Worm (Caenorhabditis elegans) whole organism, L1 larva: Measurements from ENCODE around the gene C09E8.6.
A peak's percentile ranks its signal among the peaks of the same experiment; 100 is the strongest.

Experiments used
- C04F5.9 ChIP-seq: sonication (generic microtip); optimal IDR thresholded peaks from 2 replicates; lab custom pipeline; 2016; ENCODE audit warnings: missing genetic modification characterization, missing compliant biosample characterization
- C34B4.2 ChIP-seq: sonication (generic microtip); optimal IDR thresholded peaks from 2 replicates; lab custom pipeline; 2017; ENCODE audit warnings: mild to moderate bottlenecking, missing genetic modification characterization, missing compliant biosample characterization
- blmp-1 ChIP-seq: fragments of 150-350 bp; optimal IDR thresholded peaks from 2 replicates; lab custom pipeline; 2014; ENCODE audit warnings: missing biosample characterization, missing genetic modification characterization
- ceh-82 ChIP-seq, 3 experiments: fragments of 150-350 bp in 1 of 3; sonication (generic microtip) in 2 of 3; optimal IDR thresholded peaks; 2 replicates each; lab custom pipeline; 2014 to 2017; ENCODE audit warnings: missing biosample characterization in 3 of 3, missing genetic modification characterization in 3 of 3
- ceh-90 ChIP-seq: sonication (generic microtip); optimal IDR thresholded peaks from 2 replicates; lab custom pipeline; 2016; ENCODE audit warnings: missing genetic modification characterization, missing compliant biosample characterization
- dpl-1 ChIP-seq, 3 experiments: fragments of 150-350 bp in 2 of 3; sonication (generic microtip) in 1 of 3; optimal IDR thresholded peaks; 2 replicates each; lab custom pipeline; 2014 to 2017; ENCODE audit warnings: missing biosample characterization in 3 of 3, missing genetic modification characterization in 3 of 3, missing genetic modification reagents in 3 of 3
- dsc-1 ChIP-seq: sonication (generic microtip); optimal IDR thresholded peaks from 2 replicates; lab custom pipeline; 2016; ENCODE audit warnings: mild to moderate bottlenecking, missing genetic modification characterization, missing compliant biosample characterization
- efl-1 ChIP-seq, 4 experiments: fragments of 150-350 bp; optimal IDR thresholded peaks in 3 of 4; peaks in 1 of 4; 1 replicate in 1 of 4; 2 replicates in 3 of 4; lab custom pipeline; 2014; ENCODE audit warnings: missing biosample characterization in 2 of 4, missing genetic modification characterization in 2 of 4, missing genetic modification reagents in 2 of 4
- elt-3 ChIP-seq, 6 experiments: fragments of 150-350 bp in 1 of 6; sonication (generic microtip); optimal IDR thresholded peaks; 2 replicates each; lab custom pipeline; 2017 to 2018; ENCODE audit warnings: missing biosample characterization in 6 of 6, missing genetic modification characterization in 6 of 6, inconsistent platforms in 1 of 6
- fkh-4 ChIP-seq: sonication (generic microtip); optimal IDR thresholded peaks from 2 replicates; lab custom pipeline; 2016; ENCODE audit warnings: missing compliant biosample characterization, missing genetic modification characterization, borderline replicate concordance
- fos-1 ChIP-seq: fragments of 150-350 bp; optimal IDR thresholded peaks from 2 replicates; lab custom pipeline; 2014; ENCODE audit warnings: missing biosample characterization, missing genetic modification characterization
- hlh-17 ChIP-seq: fragments of 200-800 bp; sonication (Bioruptor generic); optimal IDR thresholded peaks from 2 replicates; lab custom pipeline; 2018; ENCODE audit warnings: missing genetic modification characterization, mild to moderate bottlenecking, missing compliant biosample characterization, moderate library complexity, borderline replicate concordance
- irx-1 ChIP-seq: sonication (generic microtip); optimal IDR thresholded peaks from 2 replicates; lab custom pipeline; 2016; ENCODE audit warnings: missing genetic modification characterization, missing compliant biosample characterization
- lin-14 ChIP-seq: fragments of 200-800 bp; sonication (Bioruptor generic); optimal IDR thresholded peaks from 2 replicates; lab custom pipeline; 2018; ENCODE audit warnings: mild to moderate bottlenecking, missing genetic modification characterization, moderate library complexity, missing compliant biosample characterization
- lin-35 ChIP-seq, 2 experiments: fragments of 150-350 bp; optimal IDR thresholded peaks; 2 replicates each; lab custom pipeline; 2014; ENCODE audit warnings: missing biosample characterization in 2 of 2, missing genetic modification characterization in 2 of 2, missing genetic modification reagents in 2 of 2
- lin-39 ChIP-seq: fragments of 150-350 bp; optimal IDR thresholded peaks from 2 replicates; lab custom pipeline; 2014; ENCODE audit warnings: missing biosample characterization, missing genetic modification reagents, missing genetic modification characterization
- lsy-2 ChIP-seq, 2 experiments: fragments of 150-350 bp; optimal IDR thresholded peaks; 2 replicates each; lab custom pipeline; 2014; ENCODE audit warnings: missing biosample characterization in 2 of 2, missing genetic modification characterization in 2 of 2
- mab-9 ChIP-seq: fragments of 200-800 bp; sonication (Bioruptor generic); IDR thresholded peaks from 2 replicates; pipeline ENCODE4 v1.3.6; 2022; ENCODE audit warnings: missing genetic modification reagents, missing genetic modification characterization, missing compliant biosample characterization
- nhr-47 ChIP-seq: sonication (generic microtip); optimal IDR thresholded peaks from 2 replicates; lab custom pipeline; 2016; ENCODE audit warnings: mild to moderate bottlenecking, missing genetic modification characterization, moderate library complexity, missing compliant biosample characterization
- nhr-76 ChIP-seq: sonication (generic microtip); optimal IDR thresholded peaks from 2 replicates; lab custom pipeline; 2017; ENCODE audit warnings: missing biosample characterization, missing genetic modification characterization
- nhr-85 ChIP-seq: sonication (generic microtip); peaks from one replicate; lab custom pipeline; 2016; ENCODE audit warnings: missing genetic modification characterization, inconsistent platforms, missing compliant biosample characterization
- skn-1 ChIP-seq: fragments of 150-350 bp; optimal IDR thresholded peaks from 2 replicates; lab custom pipeline; 2014; ENCODE audit warnings: missing biosample characterization, missing genetic modification characterization
- snpc-4 ChIP-seq: fragments of 150-350 bp; optimal IDR thresholded peaks from 2 replicates; lab custom pipeline; 2014; ENCODE audit warnings: missing biosample characterization, missing genetic modification characterization
- snu-23 ChIP-seq: sonication (generic microtip); optimal IDR thresholded peaks from 2 replicates; lab custom pipeline; 2016; ENCODE audit warnings: missing genetic modification characterization, missing compliant biosample characterization
- swsn-7 ChIP-seq: sonication (generic microtip); optimal IDR thresholded peaks from 2 replicates; lab custom pipeline; 2016; ENCODE audit warnings: missing genetic modification characterization, missing compliant biosample characterization
- tbx-2 ChIP-seq: sonication (generic microtip); optimal IDR thresholded peaks from 2 replicates; lab custom pipeline; 2016; ENCODE audit warnings: missing genetic modification characterization, missing compliant biosample characterization
- unc-30 ChIP-seq: sonication (generic microtip); optimal IDR thresholded peaks from 2 replicates; lab custom pipeline; 2017; ENCODE audit warnings: missing biosample characterization, missing genetic modification characterization
- unc-98 ChIP-seq: fragments of 200-800 bp; sonication (Bioruptor generic); IDR thresholded peaks from 2 replicates; pipeline ENCODE4 v1.3.6; 2022; ENCODE audit warnings: missing genetic modification characterization, missing compliant biosample characterization

C09E8.6 gene

ce11 chrII:549501-549900, 6.8 kb upstream of the C09E8.6 start:
- TF ChIP-seq efl-1 (optimal IDR thresholded peaks at IDR 0.05; lab: Kevin White, UChicago) (no peak), efl-1 (GFP tag; optimal IDR thresholded peaks at IDR 0.05 in 1 of 2; lab: Kevin White, UChicago) (peak in 1 of 2 experiments; percentile 77), ceh-82 (tag; optimal IDR thresholded peaks at IDR 0.05; lab: Kevin White, UChicago) (no peak)

DNA sequence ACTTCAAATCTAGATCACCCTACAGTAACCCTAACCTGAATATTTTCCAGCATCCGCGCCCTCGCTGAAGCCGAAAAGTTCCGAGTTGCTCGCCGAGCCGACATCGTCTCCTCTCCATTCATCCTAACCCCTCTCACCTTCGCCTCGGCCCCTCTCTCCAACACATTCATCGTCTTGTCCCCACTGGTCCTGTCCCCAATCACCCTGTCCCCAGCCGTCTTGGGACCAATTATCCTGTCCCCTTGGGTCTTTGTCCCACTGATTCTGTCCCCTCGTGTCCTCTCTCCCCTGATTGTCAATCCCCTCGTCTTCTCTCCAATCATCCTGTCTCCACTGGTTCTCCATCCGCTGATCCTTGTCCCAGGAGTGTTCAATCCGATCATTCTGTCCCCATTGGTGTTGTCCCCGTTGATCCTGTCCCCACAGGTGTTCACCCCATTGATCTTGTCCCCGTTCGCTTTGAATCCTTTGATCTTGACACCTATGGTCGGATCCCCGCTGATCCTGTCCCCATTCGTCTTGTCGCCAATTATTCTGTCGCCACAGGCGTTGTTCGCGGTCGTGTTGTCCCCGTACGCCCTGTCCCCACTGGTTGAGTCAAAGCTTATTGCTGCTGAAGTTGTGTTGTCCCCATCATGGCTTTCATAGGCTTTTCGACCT, 4.9 kb upstream of the C09E8.6 start, which contains the start of gene lips-7:
Gene lips-7, plus strand, starts transcription at position 610 of the 660 bp plus-strand sequence.
- TF ChIP-seq swsn-7 (tag; lab: Kevin White, UChicago): no peak
- no peak for TF ChIP-seq efl-1 (optimal IDR thresholded peaks at IDR 0.05; lab: Kevin White, UChicago)
- peak in 1 of 2 experiments; percentile 35 for TF ChIP-seq efl-1 (GFP tag; optimal IDR thresholded peaks at IDR 0.05 in 1 of 2; lab: Kevin White, UChicago)

- TF ChIP-seq efl-1 (optimal IDR thresholded peaks at IDR 0.05; lab: Kevin White, UChicago): peak in 1 of 2 experiments; percentile 13
- TF ChIP-seq efl-1 (GFP tag; optimal IDR thresholded peaks at IDR 0.05 in 1 of 2; lab: Kevin White, UChicago): peak in 1 of 2 experiments; percentile 77
- TF ChIP-seq skn-1 (tag; lab: Kevin White, UChicago): peak; percentile 24
- peak in 1 of 2 experiments; percentile 20 for TF ChIP-seq lsy-2 (tag; optimal IDR thresholded peaks at IDR 0.05; lab: Kevin White, UChicago)
- no peak for TF ChIP-seq elt-3 (tag; optimal IDR thresholded peaks at IDR 0.05; lab: Kevin White, UChicago)
- peak in 1 of 2 experiments; percentile 0 for TF ChIP-seq lin-35 (GFP tag; optimal IDR thresholded peaks at IDR 0.05; lab: Kevin White, UChicago)
These were observed 926 bp upstream of the C09E8.6 start for ce11 chrII:555371-555770.

DNA sequence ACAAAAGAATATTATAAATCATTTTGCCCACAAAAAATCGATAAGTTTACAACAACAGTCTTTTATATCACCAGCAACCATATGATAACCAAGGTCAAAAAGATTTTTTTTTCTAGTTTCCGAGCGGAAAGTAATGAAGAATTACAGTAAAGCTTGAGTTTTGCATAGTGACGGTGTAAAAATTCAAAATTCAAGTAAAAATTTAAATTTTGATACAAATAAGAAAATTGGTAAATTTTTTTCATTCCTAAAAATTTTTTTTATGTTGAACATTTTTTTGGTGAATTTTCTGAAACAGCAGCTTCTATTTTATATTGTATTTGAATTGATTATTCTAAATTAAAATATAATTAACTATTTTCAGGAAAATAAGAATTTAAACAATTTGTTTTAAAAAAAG, 12.5 kb downstream of the C09E8.6 start, which contains the start of gene W08F4.5:
Gene W08F4.5, minus strand, starts transcription at position 101 of the 400 bp plus-strand sequence.
- TF ChIP-seq nhr-47 (no peak), irx-1 (tag; lab: Kevin White, UChicago) (no peak), dpl-1 (GFP tag; optimal IDR thresholded peaks at IDR 0.05; lab: Kevin White, UChicago) (no peak), ceh-90 (no peak), hlh-17 (no peak), tbx-2 (tag; lab: Kevin White, UChicago) (no peak), C04F5.9 (tag; lab: Kevin White, UChicago) (no peak), unc-98 (GFP tag; lab: Robert Waterston, UW) (no peak), lin-39 (tag; lab: Kevin White, UChicago) (no peak), nhr-85 (no peak), lin-14 (GFP tag; lab: Kevin White, UChicago) (no peak), efl-1 (optimal IDR thresholded peaks at IDR 0.05; lab: Kevin White, UChicago) (no peak), efl-1 (GFP tag; optimal IDR thresholded peaks at IDR 0.05 in 1 of 2; lab: Kevin White, UChicago) (no peak), C34B4.2 (tag; lab: Kevin White, UChicago) (no peak), dsc-1 (no peak), fkh-4 (tag; lab: Kevin White, UChicago) (no peak), nhr-76 (tag; lab: Kevin White, UChicago) (no peak), unc-30 (no peak), fos-1 (tag; lab: Kevin White, UChicago) (no peak), snpc-4 (tag; lab: Kevin White, UChicago) (no peak)

DNA sequence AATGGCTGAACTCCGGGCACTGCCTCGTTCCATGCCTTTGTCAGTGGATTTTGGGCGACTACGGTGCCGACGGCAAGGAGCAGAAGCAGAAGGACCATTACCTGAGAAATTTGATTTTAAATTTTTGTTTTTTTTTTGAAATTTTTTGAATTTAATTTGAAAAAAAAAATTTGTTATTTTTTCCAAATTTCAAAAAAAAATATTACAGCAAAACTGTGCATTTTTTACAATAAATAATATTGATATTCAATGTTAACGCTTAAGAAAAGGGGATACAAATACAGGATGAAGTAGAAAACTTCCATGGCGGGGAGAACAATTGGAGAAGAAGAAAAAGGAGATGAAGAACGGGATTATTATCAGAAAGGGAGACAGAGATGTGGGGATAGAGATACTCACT, 15.7 kb downstream of the C09E8.6 start, which contains the start of gene mlt-8:
Gene mlt-8, minus strand, starts transcription at position 101 of the 400 bp plus-strand sequence.
- TF ChIP-seq snu-23 (GFP tag; lab: Kevin White, UChicago) (no peak), blmp-1 (peak; percentile 17)

DNA sequence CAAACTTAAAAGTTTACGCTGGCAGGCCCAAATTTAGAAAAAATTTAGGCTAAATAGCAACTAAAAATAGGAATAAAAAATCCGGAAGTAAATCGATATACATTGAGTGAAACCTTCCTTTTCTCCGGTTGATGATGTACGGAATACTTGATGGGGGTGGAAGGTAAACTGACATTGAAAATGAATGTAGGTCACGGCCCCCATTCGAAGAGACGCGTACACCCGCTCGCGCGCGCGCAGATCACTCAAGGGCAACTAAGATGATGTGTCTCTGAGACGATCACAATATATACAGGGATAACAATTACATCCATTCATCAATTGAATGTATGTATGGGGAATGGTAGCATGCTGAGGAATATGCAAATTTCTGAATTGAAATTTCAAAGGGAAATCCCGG, 17.8 kb downstream of the C09E8.6 start:
- TF ChIP-seq blmp-1 (peak; percentile 90), mab-9 (GFP tag; lab: Robert Waterston, UW) (no peak), nhr-85 (peak; percentile 81)
